Worm (Caenorhabditis elegans): Measurements from ENCODE around the gene Y73B6BL.47.
A peak's percentile ranks its signal among the peaks of the same experiment; 100 is the strongest.

Gene Y73B6BL.47

DNA sequence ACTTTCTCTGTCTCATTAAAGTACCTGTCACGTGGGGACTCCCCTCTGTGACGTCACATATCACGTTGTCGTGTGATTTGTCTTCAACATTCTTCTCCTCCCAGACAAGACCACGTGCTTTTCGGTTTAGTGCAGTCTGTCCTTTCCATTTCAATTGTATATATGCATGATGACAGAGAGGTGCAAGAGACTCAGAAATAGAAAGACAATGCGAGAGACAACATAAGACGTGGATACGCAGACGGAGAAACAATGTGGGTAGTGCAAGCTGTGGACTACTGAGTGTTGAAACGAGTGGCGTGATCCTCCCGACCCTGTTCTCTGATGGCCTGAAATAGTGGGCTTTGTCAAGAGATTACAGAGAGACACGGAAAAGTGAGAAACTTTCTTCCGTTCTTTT lies 25.0 kb upstream of the Y73B6BL.47 start:
- no peak for TF ChIP-seq unc-86 (tag; optimal IDR thresholded peaks at IDR 0.05)
- TF ChIP-seq sdc-2 (tag; optimal IDR thresholded peaks at IDR 0.05): no peak
- no peak for TF ChIP-seq npax-4 (tag; optimal IDR thresholded peaks at IDR 0.05)
- no peak for TF ChIP-seq syd-9 (tag; optimal IDR thresholded peaks at IDR 0.05)
- TF ChIP-seq tbx-7 (tag; optimal IDR thresholded peaks at IDR 0.05): no peak
- no peak for TF ChIP-seq pqm-1 (tag; optimal IDR thresholded peaks at IDR 0.05)
- no peak for TF ChIP-seq hlh-6 (tag; optimal IDR thresholded peaks at IDR 0.05)
- TF ChIP-seq hlh-30 (tag; optimal IDR thresholded peaks at IDR 0.05; ENCODE audit: insufficient read depth): peak; percentile 96
- TF ChIP-seq ceh-24 (tag; optimal IDR thresholded peaks at IDR 0.05): no peak
- TF ChIP-seq ceh-45 (GFP tag; IDR thresholded peaks at IDR 0.05): no peak
- no peak for TF ChIP-seq ama-1 (optimal IDR thresholded peaks at IDR 0.05)
- no peak for TF ChIP-seq elt-2 (tag; optimal IDR thresholded peaks at IDR 0.05)
- no peak for TF ChIP-seq hlh-15 (tag; optimal IDR thresholded peaks at IDR 0.05)
- no peak for TF ChIP-seq ceh-34 (tag; optimal IDR thresholded peaks at IDR 0.05)
- TF ChIP-seq unc-55 (GFP tag; optimal IDR thresholded peaks at IDR 0.05): peak; percentile 91
- no peak for TF ChIP-seq pax-1 (tag; optimal IDR thresholded peaks at IDR 0.05)
- TF ChIP-seq ceh-2 (tag; optimal IDR thresholded peaks at IDR 0.05): no peak
- no peak for TF ChIP-seq C38D4.7 (GFP tag; optimal IDR thresholded peaks at IDR 0.05)
- peak; percentile 7 for TF ChIP-seq hlh-8 (tag; optimal IDR thresholded peaks at IDR 0.05)
- TF ChIP-seq C08G9.2 (tag; optimal IDR thresholded peaks at IDR 0.05): no peak
- TF ChIP-seq ref-2 (tag; optimal IDR thresholded peaks at IDR 0.05): peak; percentile 68
- TF ChIP-seq ceh-30 (tag; optimal IDR thresholded peaks at IDR 0.05): peak; percentile 47
- TF ChIP-seq rnt-1 (tag; optimal IDR thresholded peaks at IDR 0.05): peak; percentile 66
- no peak for TF ChIP-seq dmd-4 (tag; optimal IDR thresholded peaks at IDR 0.05; ENCODE audit: borderline replicate concordance)
- TF ChIP-seq ahr-1 (tag; optimal IDR thresholded peaks at IDR 0.05): no peak
- no peak for TF ChIP-seq ztf-16 (tag; optimal IDR thresholded peaks at IDR 0.05)
- TF ChIP-seq nhr-11 (tag; optimal IDR thresholded peaks at IDR 0.05): no peak
- TF ChIP-seq ceh-22 (tag; optimal IDR thresholded peaks at IDR 0.05): no peak
- TF ChIP-seq unc-42 (tag; optimal IDR thresholded peaks at IDR 0.05): peak; percentile 18
- TF ChIP-seq mec-3 (tag; optimal IDR thresholded peaks at IDR 0.05; ENCODE audit: borderline replicate concordance): no peak
- no peak for TF ChIP-seq nhr-232 (tag; optimal IDR thresholded peaks at IDR 0.05)
- no peak for TF ChIP-seq pag-3 (tag; optimal IDR thresholded peaks at IDR 0.05; ENCODE audit: borderline replicate concordance)
- TF ChIP-seq K09A11.1 (tag; optimal IDR thresholded peaks at IDR 0.05; ENCODE audit: insufficient read depth): no peak
- TF ChIP-seq ceh-48 (tag; optimal IDR thresholded peaks at IDR 0.05): no peak
- no peak for TF ChIP-seq pat-9 (tag; optimal IDR thresholded peaks at IDR 0.05)
- TF ChIP-seq fkh-10 (GFP tag; optimal IDR thresholded peaks at IDR 0.05): no peak
- TF ChIP-seq fkh-6 (tag; optimal IDR thresholded peaks at IDR 0.05): no peak
- TF ChIP-seq dve-1 (tag; optimal IDR thresholded peaks at IDR 0.05): peak; percentile 25
- TF ChIP-seq ceh-6 (GFP tag; optimal IDR thresholded peaks at IDR 0.05): no peak
- TF ChIP-seq sox-2 (GFP tag; IDR thresholded peaks at IDR 0.05): no peak
- TF ChIP-seq fax-1 (tag; optimal IDR thresholded peaks at IDR 0.05): no peak
- peak; percentile 82 for TF ChIP-seq nfya-1 (tag; optimal IDR thresholded peaks at IDR 0.05)
- no peak for TF ChIP-seq ceh-19 (GFP tag; optimal IDR thresholded peaks at IDR 0.05)
- TF ChIP-seq ceh-31 (tag; optimal IDR thresholded peaks at IDR 0.05): peak; percentile 56
- TF ChIP-seq che-1 (tag; optimal IDR thresholded peaks at IDR 0.05): no peak
- TF ChIP-seq Y22D7AL.16 (tag; optimal IDR thresholded peaks at IDR 0.05): no peak
- TF ChIP-seq ceh-14 (tag; optimal IDR thresholded peaks at IDR 0.05): no peak
- no peak for TF ChIP-seq hlh-13 (GFP tag; optimal IDR thresholded peaks at IDR 0.05)
- TF ChIP-seq ceh-18 (tag; optimal IDR thresholded peaks at IDR 0.05): peak; percentile 89
- no peak for TF ChIP-seq odd-2 (tag; optimal IDR thresholded peaks at IDR 0.05)
- no peak for TF ChIP-seq unc-3 (GFP tag; conservative IDR thresholded peaks at IDR 0.05)
- TF ChIP-seq unc-3 (tag; optimal IDR thresholded peaks at IDR 0.05): no peak
- TF ChIP-seq elt-4 (tag; optimal IDR thresholded peaks at IDR 0.05): no peak
- TF ChIP-seq sox-4 (tag; optimal IDR thresholded peaks at IDR 0.05): no peak

All from whole organism, late embryonic.